Fruit fly (Drosophila melanogaster) whole organism, embryonic: ENCODE results near the gene CG13239.

Source experiments
- BEAF-32 ChIP-seq: fragments of 200-800 bp; sonication (Bioruptor generic); optimal IDR thresholded peaks from 3 replicates; lab custom pipeline; 2017; ENCODE audit warnings: missing biosample characterization, missing genetic modification characterization, mild to moderate bottlenecking, moderate library complexity, missing genetic modification reagents
- BtbVII ChIP-seq: fragments of 200-800 bp; sonication (Bioruptor generic); optimal IDR thresholded peaks from 3 replicates; lab custom pipeline; 2017; ENCODE audit warnings: missing biosample characterization, mild to moderate bottlenecking, missing genetic modification characterization
- C15 ChIP-seq: fragments of 200-800 bp; sonication (Bioruptor generic); IDR thresholded peaks from 3 replicates; pipeline ENCODE4 v1.3.6; 2022; ENCODE audit warnings: missing biosample characterization, missing genetic modification characterization
- CG10147 ChIP-seq: fragments of 200-800 bp; sonication (Bioruptor generic); optimal IDR thresholded peaks from 2 replicates; lab custom pipeline; 2019; ENCODE audit warnings: missing biosample characterization, mild to moderate bottlenecking, missing genetic modification characterization, moderate library complexity
- CG10267 ChIP-seq: fragments of 200-800 bp; sonication (Bioruptor generic); optimal IDR thresholded peaks from 2 replicates; lab custom pipeline; 2018; ENCODE audit warnings: missing biosample characterization, mild to moderate bottlenecking, missing genetic modification characterization, moderate library complexity
- CG11695 ChIP-seq: fragments of 200-800 bp; sonication (Bioruptor generic); IDR thresholded peaks from 3 replicates; pipeline ENCODE4 v1.3.6; 2022; ENCODE audit warnings: missing biosample characterization, missing genetic modification characterization
- CG12071 ChIP-seq: fragments of 200-800 bp; sonication (Bioruptor generic); optimal IDR thresholded peaks from 3 replicates; lab custom pipeline; 2018; ENCODE audit warnings: missing biosample characterization, mild to moderate bottlenecking, missing genetic modification characterization
- CG12299 ChIP-seq: fragments of 200-800 bp; sonication (Bioruptor generic); optimal IDR thresholded peaks from 2 replicates; lab custom pipeline; 2018; ENCODE audit warnings: missing biosample characterization, mild to moderate bottlenecking, missing genetic modification characterization
- CG13123 ChIP-seq: fragments of 200-800 bp; sonication (Bioruptor generic); optimal IDR thresholded peaks from 2 replicates; lab custom pipeline; 2016; ENCODE audit warnings: missing biosample characterization, missing genetic modification characterization
- CG13424 ChIP-seq: fragments of 200-800 bp; sonication (Bioruptor generic); optimal IDR thresholded peaks from 2 replicates; lab custom pipeline; 2019; ENCODE audit warnings: missing biosample characterization, mild to moderate bottlenecking, missing genetic modification characterization, moderate library complexity
- CG15696 ChIP-seq: fragments of 200-800 bp; sonication (Bioruptor generic); optimal IDR thresholded peaks from 2 replicates; lab custom pipeline; 2019; ENCODE audit warnings: missing biosample characterization, mild to moderate bottlenecking, missing genetic modification characterization, moderate library complexity
- CG17361 ChIP-seq: fragments of 200-800 bp; sonication (Bioruptor generic); IDR thresholded peaks from 3 replicates; pipeline ENCODE4 v1.3.6; 2022; ENCODE audit warnings: missing biosample characterization, missing genetic modification characterization
- CG17829 ChIP-seq: fragments of 200-800 bp; optimal IDR thresholded peaks from 2 replicates; lab custom pipeline; 2019; ENCODE audit warnings: missing biosample characterization, mild to moderate bottlenecking, missing genetic modification characterization, moderate library complexity
- CG2202 ChIP-seq: fragments of 200-800 bp; sonication (Bioruptor generic); optimal IDR thresholded peaks from 2 replicates; lab custom pipeline; 2018; ENCODE audit warnings: missing biosample characterization, mild to moderate bottlenecking, missing genetic modification characterization
- CG2875 ChIP-seq: fragments of 200-800 bp; sonication (Bioruptor generic); optimal IDR thresholded peaks from 2 replicates; lab custom pipeline; 2017; ENCODE audit warnings: missing biosample characterization, mild to moderate bottlenecking, missing genetic modification characterization, missing genetic modification reagents
- CG2889 ChIP-seq: fragments of 200-800 bp; sonication (Bioruptor generic); IDR thresholded peaks from 3 replicates; pipeline ENCODE4 v1.3.6; 2022; ENCODE audit warnings: missing biosample characterization, missing genetic modification characterization
- CG31365 ChIP-seq: fragments of 200-800 bp; sonication (Bioruptor generic); optimal IDR thresholded peaks from 2 replicates; lab custom pipeline; 2018; ENCODE audit warnings: missing biosample characterization, mild to moderate bottlenecking, missing genetic modification characterization
- CG31388 ChIP-seq: fragments of 200-800 bp; sonication (Bioruptor generic); optimal IDR thresholded peaks from 2 replicates; lab custom pipeline; 2016; ENCODE audit warnings: missing biosample characterization, missing genetic modification characterization
- CG32532 ChIP-seq: fragments of 200-800 bp; sonication (Bioruptor generic); IDR thresholded peaks from 2 replicates; pipeline ENCODE4 v1.3.6; 2022; ENCODE audit warnings: missing biosample characterization, missing genetic modification characterization
- CG4282 ChIP-seq: fragments of 200-800 bp; sonication (Bioruptor generic); optimal IDR thresholded peaks from 2 replicates; lab custom pipeline; 2016; ENCODE audit warnings: missing biosample characterization, missing genetic modification characterization
- CG5180 ChIP-seq: fragments of 200-800 bp; sonication (Bioruptor generic); optimal IDR thresholded peaks from 3 replicates; lab custom pipeline; 2017; ENCODE audit warnings: missing biosample characterization, missing genetic modification characterization, mild to moderate bottlenecking, moderate library complexity, missing genetic modification reagents
- CG7357 ChIP-seq: fragments of 200-800 bp; sonication (Bioruptor generic); IDR thresholded peaks from 3 replicates; pipeline ENCODE4 v1.3.6; 2022; ENCODE audit warnings: missing biosample characterization, missing genetic modification characterization
- CG7745 ChIP-seq: fragments of 200-800 bp; sonication (Bioruptor generic); optimal IDR thresholded peaks from 2 replicates; lab custom pipeline; 2018; ENCODE audit warnings: missing biosample characterization, mild to moderate bottlenecking, missing genetic modification characterization, moderate library complexity
- CG8281 ChIP-seq: fragments of 200-800 bp; sonication (Bioruptor generic); optimal IDR thresholded peaks from 2 replicates; lab custom pipeline; 2018; ENCODE audit warnings: missing biosample characterization, mild to moderate bottlenecking, missing genetic modification characterization, moderate library complexity
- CG8765 ChIP-seq: fragments of 200-800 bp; sonication (Bioruptor generic); IDR thresholded peaks from 2 replicates; pipeline ENCODE4 v1.3.6; 2022; ENCODE audit warnings: missing biosample characterization, missing genetic modification characterization
- CG8944 ChIP-seq: fragments of 200-800 bp; sonication (Bioruptor generic); optimal IDR thresholded peaks from 3 replicates; lab custom pipeline; 2016; ENCODE audit warnings: missing biosample characterization, missing genetic modification characterization
- D19A ChIP-seq: fragments of 200-800 bp; optimal IDR thresholded peaks from 3 replicates; lab custom pipeline; 2019; ENCODE audit warnings: missing biosample characterization, mild to moderate bottlenecking, missing genetic modification characterization, moderate library complexity
- Dek ChIP-seq: fragments of 200-800 bp; sonication (Bioruptor generic); optimal IDR thresholded peaks from 3 replicates; lab custom pipeline; 2019; ENCODE audit warnings: missing biosample characterization, mild to moderate bottlenecking, missing genetic modification characterization, moderate library complexity
- Doc3 ChIP-seq: fragments of 200-800 bp; sonication (Bioruptor generic); IDR thresholded peaks from 3 replicates; pipeline ENCODE4 v1.3.6; 2022; ENCODE audit warnings: missing biosample characterization, missing genetic modification characterization; ENCODE audit not compliant: partially characterized antibody
- Dref ChIP-seq: fragments of 200-800 bp; sonication (Bioruptor generic); IDR thresholded peaks from 2 replicates; pipeline ENCODE4 v1.3.6; 2022; ENCODE audit warnings: missing biosample characterization, missing genetic modification characterization
- HLH4C ChIP-seq: fragments of 200-800 bp; sonication (Bioruptor generic); IDR thresholded peaks from 3 replicates; pipeline ENCODE4 v1.3.6; 2022; ENCODE audit warnings: missing biosample characterization, missing genetic modification characterization; ENCODE audit not compliant: partially characterized antibody
- Sry-δ ChIP-seq: fragments of 200-800 bp; sonication (Bioruptor generic); optimal IDR thresholded peaks from 2 replicates; lab custom pipeline; 2016; ENCODE audit warnings: missing biosample characterization, missing genetic modification characterization
- Ssrp ChIP-seq: fragments of 200-800 bp; sonication (Bioruptor generic); optimal IDR thresholded peaks from 2 replicates; lab custom pipeline; 2018; ENCODE audit warnings: missing biosample characterization, mild to moderate bottlenecking, missing genetic modification characterization, moderate library complexity
- br ChIP-seq: fragments of >200 bp; optimal IDR thresholded peaks from 2 replicates; lab custom pipeline; 2017
- crc ChIP-seq: fragments of 200-800 bp; sonication (Bioruptor generic); optimal IDR thresholded peaks from 2 replicates; lab custom pipeline; 2016; ENCODE audit warnings: missing biosample characterization, missing genetic modification characterization
- croc ChIP-seq: fragments of 200-800 bp; sonication (Bioruptor generic); conservative IDR thresholded peaks from 3 replicates; pipeline ENCODE4 v1.3.6; 2022; ENCODE audit warnings: missing biosample characterization, missing genetic modification characterization
- eyg ChIP-seq: fragments of 200-800 bp; sonication (Bioruptor generic); optimal IDR thresholded peaks from 3 replicates; lab custom pipeline; 2016; ENCODE audit warnings: missing biosample characterization, missing genetic modification characterization
- gce ChIP-seq: fragments of 200-800 bp; sonication (Bioruptor generic); IDR thresholded peaks from 3 replicates; pipeline ENCODE4 v1.3.6; 2022; ENCODE audit warnings: missing biosample characterization, missing genetic modification characterization
- hbn ChIP-seq: fragments of 200-800 bp; sonication (Bioruptor generic); IDR thresholded peaks from 2 replicates; pipeline ENCODE4 v1.3.6; 2022; ENCODE audit warnings: missing biosample characterization, missing genetic modification characterization; ENCODE audit not compliant: partially characterized antibody
- her ChIP-seq: fragments of 200-800 bp; sonication (Bioruptor generic); optimal IDR thresholded peaks from 2 replicates; lab custom pipeline; 2016; ENCODE audit warnings: missing biosample characterization, missing genetic modification characterization
- ind ChIP-seq: fragments of 200-800 bp; sonication (Bioruptor generic); optimal IDR thresholded peaks from 3 replicates; lab custom pipeline; 2016; ENCODE audit warnings: missing biosample characterization, missing genetic modification characterization
- jumu ChIP-seq: fragments of 200-800 bp; sonication (Bioruptor generic); optimal IDR thresholded peaks from 3 replicates; lab custom pipeline; 2016; ENCODE audit warnings: missing biosample characterization, missing genetic modification characterization
- lab ChIP-seq: fragments of 200-800 bp; sonication (Bioruptor generic); optimal IDR thresholded peaks from 3 replicates; lab custom pipeline; 2017; ENCODE audit warnings: missing biosample characterization, missing genetic modification characterization, mild to moderate bottlenecking, moderate library complexity, missing genetic modification reagents
- lmd ChIP-seq: fragments of 200-800 bp; sonication (Bioruptor generic); IDR thresholded peaks from 2 replicates; pipeline ENCODE4 v1.3.6; 2022; ENCODE audit warnings: missing biosample characterization, missing genetic modification characterization
- luna ChIP-seq: fragments of 200-800 bp; sonication (Bioruptor generic); optimal IDR thresholded peaks from 2 replicates; lab custom pipeline; 2016; ENCODE audit warnings: missing biosample characterization, missing genetic modification characterization
- nmo ChIP-seq: fragments of 200-800 bp; sonication (Bioruptor generic); optimal IDR thresholded peaks from 2 replicates; lab custom pipeline; 2018; ENCODE audit warnings: missing biosample characterization, mild to moderate bottlenecking, missing genetic modification characterization, moderate library complexity
- p53 ChIP-seq: fragments of 200-800 bp; sonication (Bioruptor generic); optimal IDR thresholded peaks from 2 replicates; lab custom pipeline; 2016; ENCODE audit warnings: missing biosample characterization, missing genetic modification characterization
- ssp ChIP-seq: fragments of 200-800 bp; sonication (Bioruptor generic); IDR thresholded peaks from 2 replicates; pipeline ENCODE4 v1.3.6; 2022; ENCODE audit warnings: missing biosample characterization, missing genetic modification characterization
- toy ChIP-seq: fragments of 200-800 bp; sonication (Bioruptor generic); IDR thresholded peaks from 2 replicates; pipeline ENCODE4 v1.3.6; 2022; ENCODE audit warnings: missing biosample characterization, missing genetic modification characterization
- trem ChIP-seq: fragments of 200-800 bp; optimal IDR thresholded peaks from 3 replicates; lab custom pipeline; 2019; ENCODE audit warnings: missing biosample characterization, mild to moderate bottlenecking, missing genetic modification characterization, moderate library complexity
- twi ChIP-seq: fragments of 200-800 bp; optimal IDR thresholded peaks from 2 replicates; lab custom pipeline; 2019; ENCODE audit warnings: missing biosample characterization, mild to moderate bottlenecking, missing genetic modification characterization, moderate library complexity
- wor ChIP-seq: fragments of 200-800 bp; sonication (Bioruptor generic); IDR thresholded peaks from 2 replicates; pipeline ENCODE4 v1.3.6; 2022; ENCODE audit warnings: missing biosample characterization, missing genetic modification characterization

Gene CG13239

DNA sequence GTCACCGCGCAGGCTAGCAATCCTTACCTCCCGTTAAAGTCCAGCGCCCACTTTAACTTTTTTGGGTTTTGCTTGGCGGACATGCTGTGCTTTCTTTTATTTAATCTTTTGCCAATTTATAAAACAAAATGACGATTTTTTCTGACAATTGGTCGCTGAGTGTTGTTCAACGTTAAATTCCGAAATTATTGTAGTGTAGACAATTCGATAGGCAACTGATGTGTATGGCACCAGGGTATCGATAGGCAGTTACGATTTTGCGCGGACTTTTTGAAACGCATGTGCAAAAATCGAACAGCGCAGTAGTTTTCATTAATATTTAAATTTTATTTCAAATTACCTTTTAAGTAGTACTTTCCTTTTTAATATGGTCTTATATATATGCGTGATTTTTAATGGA is 7.5 kb downstream of the CG13239 start, which contains the start of gene EMC4 (continued):
- TF ChIP-seq CG32532 (GFP tag; lab: Robert Waterston, UW) (peak; percentile 23; the same call in 1 of the 2 replicates), hbn (GFP tag; lab: Robert Waterston, UW) (peak; percentile 42; the same call in 1 of the 2 replicates), lmd (GFP tag; lab: Robert Waterston, UW) (no peak; the same call in 1 of the 2 replicates), gce (no peak), Dref (GFP tag; lab: Robert Waterston, UW) (peak; percentile 93), lab (GFP tag; lab: Kevin White, UChicago) (peak; percentile 46), nmo (GFP tag; lab: Kevin White, UChicago) (peak; percentile 35), ssp (GFP tag; lab: Robert Waterston, UW) (no peak), BtbVII (GFP tag; lab: Kevin White, UChicago) (no peak), CG17829 (tag; lab: Kevin White, UChicago) (peak; percentile 64), Sry-δ (GFP tag; lab: Kevin White, UChicago) (peak; percentile 76), CG15696 (no peak), CG31388 (GFP tag; lab: Kevin White, UChicago) (no peak), CG8281 (tag; lab: Kevin White, UChicago) (no peak), p53 (GFP tag; lab: Kevin White, UChicago) (no peak), CG8944 (GFP tag; lab: Kevin White, UChicago) (no peak), ind (GFP tag; lab: Kevin White, UChicago) (peak; percentile 46), CG13424 (tag; lab: Kevin White, UChicago) (peak; percentile 7), BEAF-32 (GFP tag; lab: Kevin White, UChicago) (peak; percentile 74), crc (GFP tag; lab: Kevin White, UChicago) (no peak), CG12299 (tag; lab: Kevin White, UChicago) (no peak), CG10147 (GFP tag; lab: Kevin White, UChicago) (peak; percentile 10), CG2889 (GFP tag; lab: Robert Waterston, UW) (no peak), CG12071 (no peak), D19A (peak; percentile 9), HLH4C (GFP tag; lab: Robert Waterston, UW) (peak; percentile 72), luna (GFP tag; lab: Kevin White, UChicago) (no peak), toy (GFP tag; lab: Robert Waterston, UW) (no peak), Dek (tag; lab: Kevin White, UChicago) (peak; percentile 14), trem (tag; lab: Kevin White, UChicago) (peak; percentile 72), CG10267 (tag; lab: Kevin White, UChicago) (peak; percentile 97), CG5180 (GFP tag; lab: Kevin White, UChicago) (no peak), br (lab: Kevin White, UChicago) (no peak), twi (tag; lab: Kevin White, UChicago) (no peak), CG7745 (tag; lab: Kevin White, UChicago) (no peak), Doc3 (GFP tag; lab: Robert Waterston, UW) (peak; percentile 36; the same call in 1 of the 3 replicates), CG11695 (GFP tag; lab: Robert Waterston, UW) (no peak), CG17361 (peak; percentile 27; the same call in 1 of the 3 replicates), wor (GFP tag; lab: Robert Waterston, UW) (no peak), CG2875 (GFP tag; lab: Kevin White, UChicago) (no peak), CG7357 (GFP tag; lab: Robert Waterston, UW) (no peak), C15 (GFP tag; lab: Robert Waterston, UW) (no peak), Ssrp (no peak), CG31365 (tag; lab: Kevin White, UChicago) (no peak), her (peak; percentile 65), croc (GFP tag; lab: Robert Waterston, UW) (no peak), CG8765 (GFP tag; lab: Robert Waterston, UW) (no peak), eyg (GFP tag; lab: Kevin White, UChicago) (peak; percentile 8), CG13123 (GFP tag; lab: Kevin White, UChicago) (peak; percentile 3), CG2202 (no peak), jumu (GFP tag; lab: Kevin White, UChicago) (peak; percentile 23), CG4282 (no peak)
